Fruit fly (Drosophila melanogaster) whole organism, embryonic: ENCODE results near the gene CG43689.
A peak's percentile ranks its signal among the peaks of the same experiment; 100 is the strongest.

Experiments used
- ATbp ChIP-seq: fragments of 200-800 bp; sonication (Bioruptor generic); optimal IDR thresholded peaks from 2 replicates; lab custom pipeline; 2017; ENCODE audit warnings: missing biosample characterization, mild to moderate bottlenecking, missing genetic modification characterization, missing genetic modification reagents
- BtbVII ChIP-seq: fragments of 200-800 bp; sonication (Bioruptor generic); optimal IDR thresholded peaks from 3 replicates; lab custom pipeline; 2017; ENCODE audit warnings: missing biosample characterization, mild to moderate bottlenecking, missing genetic modification characterization
- CG12236 ChIP-seq: fragments of 200-800 bp; sonication (Bioruptor generic); optimal IDR thresholded peaks from 2 replicates; lab custom pipeline; 2016; ENCODE audit warnings: missing biosample characterization, missing genetic modification characterization
- CG13287 ChIP-seq: fragments of 200-800 bp; sonication (Bioruptor generic); IDR thresholded peaks from 2 replicates; pipeline ENCODE4 v1.3.6; 2022; ENCODE audit warnings: missing biosample characterization, missing genetic modification characterization; ENCODE audit not compliant: partially characterized antibody
- CG14710 ChIP-seq: fragments of 200-800 bp; sonication (Bioruptor generic); optimal IDR thresholded peaks from 3 replicates; lab custom pipeline; 2019; ENCODE audit warnings: missing biosample characterization, mild to moderate bottlenecking, missing genetic modification characterization, moderate library complexity
- CG17328 ChIP-seq: fragments of 200-800 bp; sonication (Bioruptor generic); IDR thresholded peaks from 2 replicates; pipeline ENCODE4 v1.3.6; 2022; ENCODE audit warnings: missing biosample characterization, missing genetic modification characterization
- CG17359 ChIP-seq: fragments of 200-800 bp; sonication (Bioruptor generic); optimal IDR thresholded peaks from 3 replicates; lab custom pipeline; 2018; ENCODE audit warnings: missing biosample characterization, mild to moderate bottlenecking, missing genetic modification characterization, moderate library complexity
- CG17361 ChIP-seq: fragments of 200-800 bp; sonication (Bioruptor generic); IDR thresholded peaks from 3 replicates; pipeline ENCODE4 v1.3.6; 2022; ENCODE audit warnings: missing biosample characterization, missing genetic modification characterization
- CG18599 ChIP-seq: fragments of 200-800 bp; sonication (Bioruptor generic); optimal IDR thresholded peaks from 3 replicates; lab custom pipeline; 2017; ENCODE audit warnings: missing biosample characterization, missing genetic modification characterization, mild to moderate bottlenecking, moderate library complexity, missing genetic modification reagents
- CG2129 ChIP-seq: fragments of 200-800 bp; sonication (Bioruptor generic); IDR thresholded peaks from 2 replicates; pipeline ENCODE4 v1.3.6; 2022; ENCODE audit warnings: missing biosample characterization, missing genetic modification characterization; ENCODE audit not compliant: partially characterized antibody
- CG2712 ChIP-seq: fragments of 200-800 bp; optimal IDR thresholded peaks from 3 replicates; lab custom pipeline; 2019; ENCODE audit warnings: missing biosample characterization, mild to moderate bottlenecking, missing genetic modification characterization, moderate library complexity
- CG31441 ChIP-seq: fragments of 200-800 bp; sonication (Bioruptor generic); IDR thresholded peaks from 2 replicates; pipeline ENCODE4 v1.3.6; 2022; ENCODE audit warnings: missing biosample characterization, missing genetic modification characterization
- CG32532 ChIP-seq: fragments of 200-800 bp; sonication (Bioruptor generic); IDR thresholded peaks from 2 replicates; pipeline ENCODE4 v1.3.6; 2022; ENCODE audit warnings: missing biosample characterization, missing genetic modification characterization
- CG3281 ChIP-seq: fragments of 200-800 bp; sonication (Bioruptor generic); optimal IDR thresholded peaks from 3 replicates; lab custom pipeline; 2017; ENCODE audit warnings: missing biosample characterization, mild to moderate bottlenecking, missing genetic modification characterization
- CG5180 ChIP-seq: fragments of 200-800 bp; sonication (Bioruptor generic); optimal IDR thresholded peaks from 3 replicates; lab custom pipeline; 2017; ENCODE audit warnings: missing biosample characterization, missing genetic modification characterization, mild to moderate bottlenecking, moderate library complexity, missing genetic modification reagents
- CG6254 ChIP-seq: fragments of 200-800 bp; sonication (Bioruptor generic); optimal IDR thresholded peaks from 3 replicates; lab custom pipeline; 2017; ENCODE audit warnings: mild to moderate bottlenecking, missing biosample characterization, missing genetic modification reagents, missing genetic modification characterization
- CG6765 ChIP-seq: fragments of 200-800 bp; sonication (Bioruptor generic); optimal IDR thresholded peaks from 3 replicates; lab custom pipeline; 2017; ENCODE audit warnings: missing biosample characterization, mild to moderate bottlenecking, missing genetic modification characterization
- CG6813 ChIP-seq: fragments of 200-800 bp; sonication (Bioruptor generic); optimal IDR thresholded peaks from 2 replicates; lab custom pipeline; 2017; ENCODE audit warnings: missing biosample characterization, missing genetic modification characterization, mild to moderate bottlenecking, moderate library complexity, missing genetic modification reagents
- CG7372 ChIP-seq: fragments of 200-800 bp; sonication (Bioruptor generic); IDR thresholded peaks from 2 replicates; pipeline ENCODE4 v1.3.6; 2022; ENCODE audit warnings: missing biosample characterization, missing genetic modification characterization
- CG7556 ChIP-seq: fragments of 200-800 bp; sonication (Bioruptor generic); optimal IDR thresholded peaks from 2 replicates; lab custom pipeline; 2017; ENCODE audit warnings: missing biosample characterization, mild to moderate bottlenecking, missing genetic modification characterization
- CG7839 ChIP-seq: fragments of 200-800 bp; sonication (Bioruptor generic); optimal IDR thresholded peaks from 3 replicates; lab custom pipeline; 2018; ENCODE audit warnings: missing biosample characterization, mild to moderate bottlenecking, missing genetic modification characterization, moderate library complexity
- CG8944 ChIP-seq: fragments of 200-800 bp; sonication (Bioruptor generic); optimal IDR thresholded peaks from 3 replicates; lab custom pipeline; 2016; ENCODE audit warnings: missing biosample characterization, missing genetic modification characterization
- D19A ChIP-seq: fragments of 200-800 bp; optimal IDR thresholded peaks from 3 replicates; lab custom pipeline; 2019; ENCODE audit warnings: missing biosample characterization, mild to moderate bottlenecking, missing genetic modification characterization, moderate library complexity
- Dbx ChIP-seq: fragments of 200-800 bp; sonication (Bioruptor generic); IDR thresholded peaks from 3 replicates; pipeline ENCODE4 v1.3.6; 2022; ENCODE audit warnings: missing biosample characterization, missing genetic modification characterization
- Med ChIP-seq: fragments of 200-800 bp; sonication (Bioruptor generic); peaks from one replicate; lab custom pipeline; 2016; ENCODE audit warnings: missing biosample characterization, missing genetic modification characterization, mild to moderate bottlenecking, inconsistent platforms, moderate library complexity
- Nf-YC ChIP-seq: fragments of 200-800 bp; optimal IDR thresholded peaks from 3 replicates; lab custom pipeline; 2019; ENCODE audit warnings: missing biosample characterization, mild to moderate bottlenecking, missing genetic modification characterization, moderate library complexity
- Oli ChIP-seq: fragments of 200-800 bp; sonication (Bioruptor generic); optimal IDR thresholded peaks from 2 replicates; lab custom pipeline; 2018; ENCODE audit warnings: missing biosample characterization, mild to moderate bottlenecking, missing genetic modification characterization, moderate library complexity
- Opbp ChIP-seq: fragments of 200-800 bp; sonication (Bioruptor generic); IDR thresholded peaks from 3 replicates; pipeline ENCODE4 v1.3.6; 2022; ENCODE audit warnings: missing biosample characterization, missing genetic modification characterization; ENCODE audit not compliant: partially characterized antibody
- PHDP ChIP-seq: fragments of 200-800 bp; sonication (Bioruptor generic); optimal IDR thresholded peaks from 3 replicates; lab custom pipeline; 2018; ENCODE audit warnings: missing biosample characterization, mild to moderate bottlenecking, missing genetic modification characterization, moderate library complexity
- Stat92E ChIP-seq, 3 experiments: fragments of >200 bp in 2 of 3; fragments of 200-800 bp in 1 of 3; sonication (Bioruptor generic) in 1 of 3; optimal IDR thresholded peaks; 2 replicates each; lab custom pipeline; 2017 to 2019; ENCODE audit warnings: missing biosample characterization in 3 of 3, missing genetic modification characterization in 3 of 3, mild to moderate bottlenecking in 1 of 3, moderate library complexity in 1 of 3
- bsh ChIP-seq, 2 experiments: fragments of 200-800 bp; sonication (Bioruptor generic); optimal IDR thresholded peaks; 2 replicates each; lab custom pipeline; 2017 to 2018; ENCODE audit warnings: mild to moderate bottlenecking in 2 of 2, missing biosample characterization in 2 of 2, missing genetic modification characterization in 2 of 2, moderate library complexity in 1 of 2
- da ChIP-seq: fragments of 200-800 bp; sonication (Bioruptor generic); optimal IDR thresholded peaks from 2 replicates; lab custom pipeline; 2016; ENCODE audit warnings: missing biosample characterization, missing genetic modification characterization
- dati ChIP-seq: fragments of 200-800 bp; sonication (Bioruptor generic); IDR thresholded peaks from 2 replicates; pipeline ENCODE4 v1.3.6; 2022; ENCODE audit warnings: missing biosample characterization, missing genetic modification characterization
- disco-r ChIP-seq: fragments of 200-800 bp; sonication (Bioruptor generic); optimal IDR thresholded peaks from 2 replicates; lab custom pipeline; 2016; ENCODE audit warnings: missing biosample characterization, missing genetic modification characterization
- grau ChIP-seq: fragments of 200-800 bp; optimal IDR thresholded peaks from 3 replicates; lab custom pipeline; 2019; ENCODE audit warnings: missing biosample characterization, mild to moderate bottlenecking, missing genetic modification characterization, moderate library complexity
- hb ChIP-seq: fragments of 200-800 bp; sonication (Bioruptor generic); IDR thresholded peaks from 3 replicates; pipeline ENCODE4 v1.3.6; 2022; ENCODE audit warnings: missing biosample characterization, missing genetic modification characterization; ENCODE audit not compliant: partially characterized antibody
- ind ChIP-seq: fragments of 200-800 bp; sonication (Bioruptor generic); optimal IDR thresholded peaks from 3 replicates; lab custom pipeline; 2016; ENCODE audit warnings: missing biosample characterization, missing genetic modification characterization
- kah ChIP-seq: fragments of 200-800 bp; sonication (Bioruptor generic); optimal IDR thresholded peaks from 2 replicates; lab custom pipeline; 2018; ENCODE audit warnings: missing biosample characterization, mild to moderate bottlenecking, missing genetic modification characterization
- lab ChIP-seq: fragments of 200-800 bp; sonication (Bioruptor generic); optimal IDR thresholded peaks from 3 replicates; lab custom pipeline; 2017; ENCODE audit warnings: missing biosample characterization, missing genetic modification characterization, mild to moderate bottlenecking, moderate library complexity, missing genetic modification reagents
- luna ChIP-seq: fragments of 200-800 bp; sonication (Bioruptor generic); optimal IDR thresholded peaks from 2 replicates; lab custom pipeline; 2016; ENCODE audit warnings: missing biosample characterization, missing genetic modification characterization
- mld ChIP-seq: fragments of 200-800 bp; sonication (Bioruptor generic); IDR thresholded peaks from 3 replicates; pipeline ENCODE4 v1.3.6; 2022; ENCODE audit warnings: missing biosample characterization, missing genetic modification characterization; ENCODE audit not compliant: partially characterized antibody
- salm ChIP-seq: fragments of 200-800 bp; sonication (Bioruptor generic); optimal IDR thresholded peaks from 2 replicates; lab custom pipeline; 2018; ENCODE audit warnings: missing biosample characterization, mild to moderate bottlenecking, missing genetic modification characterization
- sima ChIP-seq: fragments of 200-800 bp; sonication (Bioruptor generic); optimal IDR thresholded peaks from 2 replicates; lab custom pipeline; 2016; ENCODE audit warnings: missing biosample characterization, missing genetic modification characterization
- sisA ChIP-seq: fragments of 200-800 bp; sonication (Bioruptor generic); IDR thresholded peaks from 2 replicates; pipeline ENCODE4 v1.3.6; 2022; ENCODE audit warnings: missing biosample characterization, missing genetic modification characterization
- sqz ChIP-seq: fragments of 200-800 bp; sonication (Bioruptor generic); optimal IDR thresholded peaks from 3 replicates; lab custom pipeline; 2018; ENCODE audit warnings: missing biosample characterization, mild to moderate bottlenecking, missing genetic modification characterization
- sug ChIP-seq: fragments of 200-800 bp; optimal IDR thresholded peaks from 2 replicates; lab custom pipeline; 2019; ENCODE audit warnings: missing biosample characterization, mild to moderate bottlenecking, missing genetic modification characterization, moderate library complexity
- trem ChIP-seq: fragments of 200-800 bp; optimal IDR thresholded peaks from 3 replicates; lab custom pipeline; 2019; ENCODE audit warnings: missing biosample characterization, mild to moderate bottlenecking, missing genetic modification characterization, moderate library complexity
- yki ChIP-seq: fragments of >200 bp; optimal IDR thresholded peaks from 3 replicates; lab custom pipeline; 2018

Gene CG43689

DNA sequence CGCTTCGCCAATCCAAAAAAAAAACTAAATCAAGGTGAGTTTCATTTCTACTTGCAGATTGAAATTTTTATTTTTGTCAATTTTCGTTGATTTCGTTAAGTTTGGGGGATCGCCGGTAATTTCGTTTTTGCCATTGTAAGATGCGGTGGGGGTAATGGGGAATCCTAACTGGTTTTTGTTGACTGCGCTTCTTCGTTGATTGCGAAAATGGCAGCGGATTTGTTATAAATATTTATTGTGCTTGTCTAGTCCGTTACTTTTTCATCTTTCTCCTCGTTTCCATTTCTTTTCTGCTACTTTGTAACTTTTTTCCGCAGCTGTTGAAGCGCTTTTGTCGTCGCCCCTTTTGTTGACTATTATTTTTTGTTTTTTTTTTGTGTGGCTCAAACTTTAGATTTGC, 30.7 kb downstream of the CG43689 start:
- TF ChIP-seq hb (GFP tag; lab: Robert Waterston, UW) (0 out of 3 replicates have a peak, but pooled peaks have one; percentile 5), BtbVII (peak; percentile 5), sqz (GFP tag; lab: Kevin White, UChicago) (peak; percentile 73), Stat92E (GFP tag; optimal IDR thresholded peaks at IDR 0.05; lab: Kevin White, UChicago) (peak in 1 of 3 experiments; percentile 12), mld (GFP tag; lab: Robert Waterston, UW) (peak; percentile 4; the same call in 1 of the 3 replicates), CG2129 (GFP tag; lab: Robert Waterston, UW) (no peak), CG17361 (GFP tag; lab: Robert Waterston, UW) (0 out of 3 replicates have a peak, but pooled peaks have one; percentile 0), Dbx (GFP tag; lab: Robert Waterston, UW) (0 out of 3 replicates have a peak, but pooled peaks have one; percentile 3), dati (GFP tag; lab: Robert Waterston, UW) (0 out of 2 replicates have a peak, but pooled peaks have one; percentile 17), grau (tag; lab: Kevin White, UChicago) (no peak), salm (tag; lab: Kevin White, UChicago) (no peak), CG17328 (GFP tag; lab: Robert Waterston, UW) (no peak), CG7372 (GFP tag; lab: Robert Waterston, UW) (no peak), CG13287 (0 out of 2 replicates have a peak, but pooled peaks have one; percentile 1), CG5180 (GFP tag; lab: Kevin White, UChicago) (no peak)

DNA sequence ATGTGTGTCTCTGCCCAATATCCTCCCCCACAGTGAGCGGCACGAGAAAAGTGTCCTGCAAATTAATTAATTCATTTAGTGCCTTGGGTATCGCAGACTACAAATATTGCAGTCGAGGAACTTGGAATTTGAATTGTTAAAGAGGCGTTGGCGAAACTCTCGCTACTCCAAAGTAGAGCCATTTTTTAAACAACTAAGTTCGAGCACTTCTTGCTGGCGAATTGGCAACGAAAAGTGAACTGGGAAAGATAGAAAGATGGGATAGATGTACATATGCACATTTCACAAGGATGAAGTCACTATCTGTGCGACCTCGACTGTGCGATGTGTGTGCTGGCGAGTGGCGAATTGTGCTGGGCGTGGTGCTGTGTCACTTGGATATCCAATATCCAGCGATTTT, 31.2 kb downstream of the CG43689 start:
- TF ChIP-seq PHDP (tag; lab: Kevin White, UChicago) (peak; percentile 21), lab (peak; percentile 36), da (GFP tag; lab: Kevin White, UChicago) (no peak), sug (tag; lab: Kevin White, UChicago) (no peak), sisA (GFP tag; lab: Robert Waterston, UW) (peak; percentile 24; the same call in 1 of the 2 replicates), Dbx (GFP tag; lab: Robert Waterston, UW) (no peak), yki (lab: Kevin White, UChicago) (no peak), ATbp (GFP tag; lab: Kevin White, UChicago) (peak; percentile 28), bsh (GFP tag; optimal IDR thresholded peaks at IDR 0.05; lab: Kevin White, UChicago) (peak; percentile 3 to 53), Nf-YC (tag; lab: Kevin White, UChicago) (no peak), ind (peak; percentile 27), disco-r (GFP tag; lab: Kevin White, UChicago) (no peak), Opbp (GFP tag; lab: Robert Waterston, UW) (no peak), CG31441 (GFP tag; lab: Robert Waterston, UW) (peak; percentile 34; the same call in 1 of the 2 replicates), sima (GFP tag; lab: Kevin White, UChicago) (no peak), Med (GFP tag; lab: Kevin White, UChicago) (peak; percentile 82), kah (GFP tag; lab: Kevin White, UChicago) (no peak), Oli (tag; lab: Kevin White, UChicago) (peak; percentile 37), CG17359 (tag; lab: Kevin White, UChicago) (peak; percentile 29), CG6813 (peak; percentile 55), CG12236 (no peak), CG6765 (GFP tag; lab: Kevin White, UChicago) (no peak), CG3281 (peak; percentile 19), trem (tag; lab: Kevin White, UChicago) (peak; percentile 3), CG7556 (GFP tag; lab: Kevin White, UChicago) (peak; percentile 52), CG2712 (peak; percentile 63), CG8944 (GFP tag; lab: Kevin White, UChicago) (peak; percentile 4), D19A (peak; percentile 29), CG32532 (GFP tag; lab: Robert Waterston, UW) (peak; percentile 40; the same call in 1 of the 2 replicates), CG18599 (GFP tag; lab: Kevin White, UChicago) (peak; percentile 48), CG14710 (tag; lab: Kevin White, UChicago) (peak; percentile 43), luna (GFP tag; lab: Kevin White, UChicago) (no peak), CG6254 (peak; percentile 14), CG7839 (tag; lab: Kevin White, UChicago) (peak; percentile 56)
